Worm (Caenorhabditis elegans) whole organism, L3 larva: Measurements from ENCODE around the gene R11D1.1.

Source experiments
- ceh-16 ChIP-seq: sonication (generic microtip); optimal IDR thresholded peaks from 2 replicates; lab custom pipeline; 2017; ENCODE audit warnings: missing biosample characterization, missing genetic modification characterization
- ceh-82 ChIP-seq: fragments of 150-350 bp; optimal IDR thresholded peaks from 2 replicates; lab custom pipeline; 2014; ENCODE audit warnings: missing biosample characterization, missing genetic modification characterization
- elt-1 ChIP-seq: fragments of 150-350 bp; optimal IDR thresholded peaks from 2 replicates; lab custom pipeline; 2014; ENCODE audit warnings: missing biosample characterization, missing genetic modification characterization
- nhr-12 ChIP-seq: fragments of 150-350 bp; optimal IDR thresholded peaks from 2 replicates; lab custom pipeline; 2014; ENCODE audit warnings: missing biosample characterization, missing genetic modification characterization
- nhr-28 ChIP-seq: fragments of 150-350 bp; optimal IDR thresholded peaks from 2 replicates; lab custom pipeline; 2014; ENCODE audit warnings: missing biosample characterization, missing genetic modification characterization
- nhr-76 ChIP-seq: fragments of 150-350 bp; sonication (generic microtip); optimal IDR thresholded peaks from 5 replicates; lab custom pipeline; 2014; ENCODE audit warnings: missing biosample characterization, missing genetic modification characterization
- pha-4 ChIP-seq: fragments of 150-350 bp; optimal IDR thresholded peaks from 2 replicates; lab custom pipeline; 2014; ENCODE audit warnings: missing biosample characterization, missing genetic modification reagents, missing genetic modification characterization
- snpc-4 ChIP-seq: fragments of 150-350 bp; optimal IDR thresholded peaks from 2 replicates; lab custom pipeline; 2014; ENCODE audit warnings: missing biosample characterization, missing genetic modification characterization
- unc-39 ChIP-seq: sonication (generic microtip); optimal IDR thresholded peaks from 4 replicates; lab custom pipeline; 2017; ENCODE audit warnings: missing biosample characterization, missing genetic modification characterization
- ztf-11 ChIP-seq: fragments of 150-350 bp; optimal IDR thresholded peaks from 2 replicates; lab custom pipeline; 2014; ENCODE audit warnings: missing biosample characterization, missing genetic modification characterization

DNA sequence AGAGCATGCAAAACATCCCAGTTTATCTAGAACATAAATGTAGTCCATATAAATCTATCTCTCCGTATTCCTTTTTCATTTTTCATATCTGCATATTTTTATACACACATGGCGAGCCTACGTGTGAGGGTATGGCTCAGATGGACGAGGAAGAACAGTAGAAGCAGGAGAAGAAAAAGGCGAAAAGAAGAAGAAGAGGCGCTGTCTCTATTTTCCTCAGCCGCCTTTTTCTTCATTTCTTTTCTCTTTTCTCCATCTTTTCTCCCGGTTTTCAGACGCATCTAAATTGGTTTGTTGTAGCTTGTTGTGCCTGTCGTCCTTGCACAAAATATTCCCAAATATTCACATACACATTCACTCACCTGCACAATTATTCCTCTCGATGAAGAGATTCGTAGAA is 8.2 kb upstream of the R11D1.1 start, which contains the start of gene K10C8.4:
- TF ChIP-seq unc-39 (tag; lab: Kevin White, UChicago) (no peak), nhr-28 (tag; lab: Kevin White, UChicago) (no peak), ceh-82 (no peak), ztf-11 (tag; lab: Kevin White, UChicago) (no peak), ceh-16 (tag; lab: Kevin White, UChicago) (no peak), nhr-76 (tag; lab: Kevin White, UChicago) (no peak), pha-4 (tag; lab: Kevin White, UChicago) (no peak), elt-1 (tag; lab: Kevin White, UChicago) (no peak), nhr-12 (no peak), snpc-4 (tag; lab: Kevin White, UChicago) (no peak)
